Worm (Caenorhabditis elegans) whole organism, L4 larva: ENCODE results near the gene C17F4.2.

ENCODE experiments used
- F49E8.2 ChIP-seq: sonication (generic microtip); optimal IDR thresholded peaks from 2 replicates; lab custom pipeline; 2016; ENCODE audit warnings: missing compliant biosample characterization, mild to moderate bottlenecking, missing genetic modification characterization, borderline replicate concordance
- nhr-77 ChIP-seq: fragments of 150-350 bp; optimal IDR thresholded peaks from 2 replicates; lab custom pipeline; 2014; ENCODE audit warnings: missing biosample characterization, missing genetic modification characterization
- snpc-4 ChIP-seq: fragments of 150-350 bp; optimal IDR thresholded peaks from 2 replicates; lab custom pipeline; 2014; ENCODE audit warnings: missing biosample characterization, missing genetic modification characterization

- TF ChIP-seq snpc-4 (tag; lab: Kevin White, UChicago) (no peak), nhr-77 (tag; lab: Kevin White, UChicago) (no peak), F49E8.2 (tag; lab: Kevin White, UChicago) (no peak)
These were observed 39.2 kb upstream of the C17F4.2 start, which contains the start of gene ZC239.6 for ce11 chrII:3209251-3209650.
